Worm (Caenorhabditis elegans) whole organism, early embryonic: ENCODE data around the gene try-8.
A peak's percentile ranks its signal among the peaks of the same experiment; 100 is the strongest.
"Not testable (repeated sequence)": the region's sequence is repeated elsewhere in the genome, so short reads cannot be mapped to it uniquely, and the experiment has no call there.

Source experiments
- B0310.2 ChIP-seq: sonication (generic microtip); optimal IDR thresholded peaks from 2 replicates; lab custom pipeline; 2016; ENCODE audit warnings: mild to moderate bottlenecking, missing genetic modification characterization, missing compliant biosample characterization
- F13C5.2 ChIP-seq: sonication (generic microtip); optimal IDR thresholded peaks from 2 replicates; lab custom pipeline; 2017; ENCODE audit warnings: mild to moderate bottlenecking, missing genetic modification characterization, inconsistent platforms, missing compliant biosample characterization
- aly-1 ChIP-seq: sonication (generic microtip); optimal IDR thresholded peaks from 2 replicates; lab custom pipeline; 2016; ENCODE audit warnings: missing genetic modification characterization, missing compliant biosample characterization
- ama-1 ChIP-seq: fragments of 150-350 bp; optimal IDR thresholded peaks from 2 replicates; lab custom pipeline; 2014
- ceh-13 ChIP-seq: fragments of 200-800 bp; sonication (Bioruptor generic); optimal IDR thresholded peaks from 2 replicates; lab custom pipeline; 2018; ENCODE audit warnings: mild to moderate bottlenecking, missing genetic modification characterization, missing compliant biosample characterization
- ceh-36 ChIP-seq: sonication (generic microtip); optimal IDR thresholded peaks from 2 replicates; lab custom pipeline; 2016; ENCODE audit warnings: missing genetic modification characterization, inconsistent platforms, missing compliant biosample characterization
- ets-7 ChIP-seq: sonication (generic microtip); optimal IDR thresholded peaks from 2 replicates; lab custom pipeline; 2016; ENCODE audit warnings: missing genotype, missing genetic modification characterization, missing compliant biosample characterization
- flt-1 ChIP-seq: fragments of 200-800 bp; sonication (Bioruptor generic); IDR thresholded peaks from 2 replicates; pipeline ENCODE4 v1.3.6; 2022; ENCODE audit warnings: missing genetic modification characterization, missing compliant biosample characterization
- hmbx-1 ChIP-seq: sonication (generic microtip); optimal IDR thresholded peaks from 2 replicates; lab custom pipeline; 2016; ENCODE audit warnings: mild to moderate bottlenecking, missing genetic modification characterization, missing compliant biosample characterization
- hmg-4 ChIP-seq: fragments of 200-800 bp; sonication (Bioruptor generic); optimal IDR thresholded peaks from 2 replicates; lab custom pipeline; 2018; ENCODE audit warnings: mild to moderate bottlenecking, missing genetic modification characterization, missing compliant biosample characterization
- hnd-1 ChIP-seq: sonication (generic microtip); optimal IDR thresholded peaks from 2 replicates; lab custom pipeline; 2016; ENCODE audit warnings: missing genetic modification characterization, missing compliant biosample characterization
- pes-1 ChIP-seq: fragments of 200-800 bp; sonication (Bioruptor generic); IDR thresholded peaks from 2 replicates; pipeline ENCODE4 v1.3.6; 2022; ENCODE audit warnings: missing genetic modification reagents, missing genetic modification characterization, missing compliant biosample characterization
- scrt-1 ChIP-seq: fragments of 200-800 bp; sonication (Bioruptor generic); IDR thresholded peaks from 2 replicates; pipeline ENCODE4 v1.3.6; 2022; ENCODE audit warnings: missing genetic modification characterization, missing compliant biosample characterization
- sea-1 ChIP-seq: fragments of 200-800 bp; sonication (Bioruptor generic); conservative IDR thresholded peaks from 2 replicates; pipeline ENCODE4 v1.3.6; 2022; ENCODE audit warnings: missing genetic modification characterization, missing compliant biosample characterization
- tbx-11 ChIP-seq: fragments of 200-800 bp; sonication (Bioruptor generic); IDR thresholded peaks from 2 replicates; pipeline ENCODE4 v1.3.6; 2022; ENCODE audit warnings: missing genetic modification characterization, missing compliant biosample characterization
- tbx-37 ChIP-seq: fragments of 200-800 bp; sonication (Bioruptor generic); conservative IDR thresholded peaks from 2 replicates; pipeline ENCODE4 v1.3.6; 2022; ENCODE audit warnings: missing genetic modification reagents, missing genetic modification characterization, missing compliant biosample characterization
- tra-4 ChIP-seq: sonication (generic microtip); optimal IDR thresholded peaks from 2 replicates; lab custom pipeline; 2017; ENCODE audit warnings: missing genetic modification characterization, missing compliant biosample characterization

try-8 gene

DNA sequence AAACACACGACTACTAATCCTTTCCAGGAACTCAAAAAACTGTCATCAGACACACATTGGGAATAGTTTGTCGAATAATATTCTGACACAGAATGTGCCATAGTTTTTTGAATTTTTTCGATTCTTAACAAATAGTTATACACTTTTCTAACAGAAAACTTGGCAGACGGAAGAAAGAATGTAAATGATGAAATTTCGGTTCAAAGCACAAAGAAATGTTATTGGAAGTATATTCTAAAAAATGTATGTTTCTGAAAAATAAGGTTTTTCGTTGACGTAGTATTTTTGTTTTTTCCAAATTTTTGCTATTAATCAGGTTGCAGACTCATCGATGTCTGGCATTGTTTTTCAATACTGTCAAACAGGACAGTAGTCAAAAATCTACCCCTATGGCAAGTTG lies 6.8 kb upstream of the try-8 start, which contains the start of gene srh-92:
Gene srh-92, minus strand, starts transcription at position 101 of the 400 bp plus-strand sequence.
- TF ChIP-seq tra-4, result no peak
- no peak for TF ChIP-seq hmbx-1
- TF ChIP-seq tbx-37 (GFP tag; lab: Robert Waterston, UW), result no peak
- TF ChIP-seq hmg-4 (GFP tag; lab: Kevin White, UChicago), result no peak
- no peak for TF ChIP-seq ceh-36 (tag; lab: Kevin White, UChicago)
- no peak for TF ChIP-seq B0310.2
- no peak for TF ChIP-seq ama-1 (lab: Kevin White, UChicago)
- TF ChIP-seq flt-1 (GFP tag; lab: Robert Waterston, UW), result no peak
- TF ChIP-seq scrt-1 (GFP tag; lab: Robert Waterston, UW), result no peak
- TF ChIP-seq hnd-1 (tag; lab: Kevin White, UChicago), result no peak
- TF ChIP-seq ets-7, result no peak
- no peak for TF ChIP-seq ceh-13 (GFP tag; lab: Kevin White, UChicago)
- no peak for TF ChIP-seq tbx-11 (GFP tag; lab: Robert Waterston, UW)
- TF ChIP-seq pes-1 (GFP tag; lab: Robert Waterston, UW), result no peak
- TF ChIP-seq sea-1 (GFP tag; lab: Robert Waterston, UW), result no peak
- TF ChIP-seq aly-1 (tag; lab: Kevin White, UChicago), result no peak
- TF ChIP-seq F13C5.2 (tag; lab: Kevin White, UChicago), result no peak

DNA sequence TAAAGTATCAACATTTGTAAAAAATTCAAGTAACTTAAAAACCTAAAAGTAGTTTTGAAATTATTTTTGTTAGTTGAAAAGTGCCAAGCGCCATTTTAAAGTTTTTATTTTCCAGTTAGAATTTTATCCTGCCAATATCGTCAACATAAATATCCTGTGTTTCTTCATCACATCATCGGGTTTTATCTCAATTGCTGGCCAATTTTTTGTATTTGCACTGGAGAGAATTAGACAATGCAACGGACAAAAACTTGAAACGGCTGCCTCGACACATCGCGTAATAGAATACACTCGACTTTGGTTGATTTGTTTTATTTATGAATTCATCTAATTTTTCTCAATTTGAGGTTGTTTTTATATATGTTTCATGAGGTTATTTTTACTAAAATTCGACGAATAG lies 872 bp upstream of the try-8 start, which contains the start of gene F25E5.2:
Gene F25E5.2, plus strand, starts transcription at position 301 of the 400 bp plus-strand sequence.
- TF ChIP-seq sea-1 (GFP tag; lab: Robert Waterston, UW), result no peak

DNA sequence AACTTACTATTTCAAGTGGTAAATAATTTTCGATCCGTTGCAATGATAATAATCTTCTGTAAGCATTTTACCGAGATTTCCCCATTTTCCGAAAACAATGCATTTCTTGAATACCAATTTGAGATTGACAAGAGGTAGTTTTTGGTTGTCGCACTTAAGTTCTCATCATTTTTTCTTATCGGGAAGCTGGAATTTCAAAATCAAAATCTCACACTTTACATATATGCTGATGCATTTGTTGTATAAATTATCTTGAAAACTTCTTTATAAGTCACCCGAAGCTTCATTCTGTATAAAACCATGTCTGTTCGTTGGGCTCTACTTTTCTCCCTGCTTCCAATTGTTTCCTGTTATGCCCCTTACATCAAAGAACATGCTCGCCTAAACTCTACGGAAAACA lies 2.7 kb downstream of the try-8 start, which contains the start of gene try-11:
Gene try-11, plus strand, starts transcription at position 301 of the 400 bp plus-strand sequence.
- no peak for TF ChIP-seq flt-1 (GFP tag; lab: Robert Waterston, UW)
- TF ChIP-seq ets-7, result no peak
- TF ChIP-seq ceh-13 (GFP tag; lab: Kevin White, UChicago), result no peak
- no peak for TF ChIP-seq hmbx-1
- no peak for TF ChIP-seq tbx-11 (GFP tag; lab: Robert Waterston, UW)
- TF ChIP-seq scrt-1 (GFP tag; lab: Robert Waterston, UW), result no peak
- TF ChIP-seq tra-4, result no peak
- TF ChIP-seq ama-1 (lab: Kevin White, UChicago), result no peak
- no peak for TF ChIP-seq B0310.2
- no peak for TF ChIP-seq F13C5.2 (tag; lab: Kevin White, UChicago)
- no peak for TF ChIP-seq pes-1 (GFP tag; lab: Robert Waterston, UW)

DNA sequence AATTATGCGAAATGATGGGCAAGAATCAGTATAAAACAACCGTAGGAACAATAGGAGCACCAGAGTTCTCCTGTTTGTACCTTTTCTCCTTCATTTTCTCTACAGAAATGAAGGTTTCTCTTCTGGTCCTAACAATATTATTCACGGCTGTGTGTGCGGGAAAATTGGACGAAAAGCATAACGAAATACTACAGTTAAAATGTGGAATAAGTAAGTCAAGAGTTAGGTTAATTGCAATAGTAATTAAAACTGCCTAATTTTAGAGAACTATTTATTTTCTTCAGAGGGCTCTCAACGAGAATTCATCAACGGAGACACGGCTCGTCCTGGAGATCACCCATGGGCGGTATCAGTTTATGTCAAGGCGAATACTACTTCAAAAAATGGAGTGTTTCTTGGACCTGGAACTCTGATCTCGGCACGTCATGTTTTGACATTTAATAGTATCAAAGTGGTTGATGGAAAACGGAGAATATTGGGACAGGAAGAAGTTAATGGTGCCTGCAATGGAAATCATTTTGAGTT lies 4.8 kb downstream of the try-8 start, which contains the start of gene try-12:
Gene try-12, plus strand, starts transcription at position 51 of the 525 bp plus-strand sequence.
- TF ChIP-seq ama-1 (lab: Kevin White, UChicago), result no peak
- TF ChIP-seq F13C5.2 (tag; lab: Kevin White, UChicago), result no peak
- TF ChIP-seq hnd-1 (tag; lab: Kevin White, UChicago), result no peak
- no peak for TF ChIP-seq scrt-1 (GFP tag; lab: Robert Waterston, UW)

DNA sequence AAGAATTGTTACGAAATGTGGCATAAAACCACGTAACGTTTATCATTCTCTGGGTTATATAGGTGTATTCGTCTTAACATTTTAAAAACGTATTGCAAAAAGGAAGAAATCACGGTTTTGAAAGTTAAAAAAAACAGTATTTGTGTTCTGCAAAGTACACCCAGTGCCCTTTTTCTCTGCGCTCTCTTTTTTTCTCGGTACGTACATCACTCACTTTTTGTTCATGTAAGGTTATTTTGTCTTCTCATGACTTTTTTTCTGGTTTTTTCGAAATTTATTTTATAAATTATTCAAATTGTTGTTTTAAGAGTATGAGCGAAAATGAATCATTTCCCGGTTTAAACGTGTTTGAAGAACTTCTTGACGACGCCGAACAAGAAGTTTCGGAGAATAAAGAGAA lies 7.2 kb downstream of the try-8 start, which contains the start of gene F25E5.5:
Gene F25E5.5, plus strand, starts transcription at position 301 of the 400 bp plus-strand sequence.
- TF ChIP-seq hmbx-1 (no peak), F13C5.2 (tag; lab: Kevin White, UChicago) (no peak), hmg-4 (GFP tag; lab: Kevin White, UChicago) (no peak), hnd-1 (tag; lab: Kevin White, UChicago) (no peak), B0310.2 (no peak), ets-7 (no peak), tbx-37 (GFP tag; lab: Robert Waterston, UW) (no peak), ceh-36 (tag; lab: Kevin White, UChicago) (no peak), aly-1 (tag; lab: Kevin White, UChicago) (no peak), tra-4 (no peak), ama-1 (lab: Kevin White, UChicago) (no peak), pes-1 (GFP tag; lab: Robert Waterston, UW) (no peak), flt-1 (GFP tag; lab: Robert Waterston, UW) (no peak), tbx-11 (GFP tag; lab: Robert Waterston, UW) (no peak)

DNA sequence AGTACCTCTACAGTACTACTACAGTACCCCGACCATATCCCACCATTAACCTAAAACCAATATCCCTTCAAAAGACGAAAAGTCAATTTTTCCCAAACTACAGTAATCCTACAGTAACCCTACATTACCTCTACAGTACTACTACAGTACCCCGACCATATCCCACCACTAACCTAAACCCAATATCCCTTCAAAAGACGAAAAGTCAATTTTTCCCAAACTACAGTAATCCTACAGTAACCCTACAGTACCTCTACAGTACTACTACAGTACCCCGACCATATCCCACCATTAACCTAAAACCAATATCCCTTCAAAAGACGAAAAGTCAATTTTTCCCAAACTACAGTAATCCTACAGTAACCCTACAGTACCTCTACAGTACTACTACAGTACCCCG lies 9.8 kb downstream of the try-8 start, which contains the start of gene nhr-141:
Gene nhr-141, plus strand, starts transcription at position 331 of the 400 bp plus-strand sequence.
- not testable (repeated sequence) for TF ChIP-seq tra-4; scrt-1 (GFP tag; lab: Robert Waterston, UW); ceh-36 (tag; lab: Kevin White, UChicago)

DNA sequence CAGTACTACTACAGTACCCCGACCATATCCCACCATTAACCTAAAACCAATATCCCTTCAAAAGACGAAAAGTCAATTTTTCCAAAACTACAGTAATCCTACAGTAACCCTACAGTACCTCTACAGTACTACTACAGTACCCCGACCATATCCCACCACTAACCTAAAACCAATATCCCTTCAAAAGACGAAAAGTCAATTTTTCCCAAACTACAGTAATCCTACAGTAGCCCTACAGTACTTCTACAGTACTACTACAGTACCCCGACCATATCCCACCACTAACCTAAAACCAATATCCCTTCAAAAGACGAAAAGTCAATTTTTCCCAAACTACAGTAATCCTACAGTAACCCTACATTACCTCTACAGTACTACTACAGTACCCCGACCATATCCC lies 10.7 kb downstream of the try-8 start:
- TF ChIP-seq tbx-11 (GFP tag; lab: Robert Waterston, UW) (peak; percentile 68; the same call in 1 of the 2 replicates), sea-1 (GFP tag; lab: Robert Waterston, UW) (peak; percentile 85), tbx-37 (GFP tag; lab: Robert Waterston, UW) (peak; percentile 34; the same call in 1 of the 2 replicates), scrt-1 (GFP tag; lab: Robert Waterston, UW) (0 out of 2 replicates have a peak, but pooled peaks have one; percentile 35)

DNA sequence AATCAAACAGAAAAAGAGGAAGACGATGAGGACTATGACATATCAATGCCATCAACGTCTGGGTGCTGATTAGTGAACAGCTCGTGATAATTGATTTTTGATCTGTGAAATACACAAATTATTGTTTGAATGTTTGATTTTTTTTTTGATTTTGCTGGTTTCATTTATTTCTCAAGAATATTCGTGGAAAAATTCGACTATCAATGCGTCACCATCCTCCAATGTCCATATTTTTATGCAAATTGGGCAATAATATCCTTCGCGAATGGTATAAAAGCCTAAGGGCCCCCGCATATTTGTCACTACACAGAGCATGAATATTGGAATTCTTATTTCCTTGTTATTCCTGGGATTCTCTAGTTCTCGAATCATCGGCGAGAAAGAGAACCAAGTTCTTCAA lies 14.3 kb downstream of the try-8 start, which contains the start of gene try-13:
Gene try-13, plus strand, starts transcription at position 301 of the 400 bp plus-strand sequence.
- TF ChIP-seq hmbx-1, result no peak
- no peak for TF ChIP-seq ceh-36 (tag; lab: Kevin White, UChicago)
- TF ChIP-seq tbx-37 (GFP tag; lab: Robert Waterston, UW), result no peak
- no peak for TF ChIP-seq ceh-13 (GFP tag; lab: Kevin White, UChicago)
- TF ChIP-seq scrt-1 (GFP tag; lab: Robert Waterston, UW), result no peak
- no peak for TF ChIP-seq pes-1 (GFP tag; lab: Robert Waterston, UW)
- TF ChIP-seq tra-4, result no peak
- TF ChIP-seq B0310.2, result no peak
- TF ChIP-seq F13C5.2 (tag; lab: Kevin White, UChicago), result no peak
- TF ChIP-seq hnd-1 (tag; lab: Kevin White, UChicago), result no peak
- TF ChIP-seq tbx-11 (GFP tag; lab: Robert Waterston, UW), result no peak
- no peak for TF ChIP-seq sea-1 (GFP tag; lab: Robert Waterston, UW)
